Worm (Caenorhabditis elegans) whole organism, L3 larva: ENCODE data around the gene ctbp-1.

Experiments used
- R02D3.7 ChIP-seq: fragments of 150-350 bp; optimal IDR thresholded peaks from 2 replicates; lab custom pipeline; 2014; ENCODE audit warnings: missing biosample characterization, missing genetic modification characterization
- ZK546.5 ChIP-seq: sonication (generic microtip); optimal IDR thresholded peaks from 2 replicates; lab custom pipeline; 2017; ENCODE audit warnings: missing biosample characterization, missing genetic modification characterization
- aly-2 ChIP-seq: fragments of 150-350 bp; optimal IDR thresholded peaks from 2 replicates; lab custom pipeline; 2014; ENCODE audit warnings: missing biosample characterization, missing genetic modification characterization
- ama-1 ChIP-seq: fragments of 150-350 bp; optimal IDR thresholded peaks from 2 replicates; lab custom pipeline; 2018
- ceh-16 ChIP-seq: sonication (generic microtip); optimal IDR thresholded peaks from 2 replicates; lab custom pipeline; 2017; ENCODE audit warnings: missing biosample characterization, missing genetic modification characterization
- ceh-28 ChIP-seq: fragments of 150-350 bp; optimal IDR thresholded peaks from 2 replicates; lab custom pipeline; 2014; ENCODE audit warnings: missing biosample characterization, missing genetic modification reagents, missing genetic modification characterization
- ceh-9 ChIP-seq: sonication (generic microtip); optimal IDR thresholded peaks from 2 replicates; lab custom pipeline; 2018; ENCODE audit warnings: missing biosample characterization, missing genetic modification characterization
- daf-12 ChIP-seq: fragments of 150-350 bp; optimal IDR thresholded peaks from 2 replicates; lab custom pipeline; 2014; ENCODE audit warnings: missing biosample characterization, missing genetic modification reagents, missing genetic modification characterization
- egl-27 ChIP-seq: sonication (generic microtip); optimal IDR thresholded peaks from 4 replicates; lab custom pipeline; 2017; ENCODE audit warnings: missing biosample characterization, missing genetic modification reagents, missing genetic modification characterization
- egl-5 ChIP-seq: fragments of 150-350 bp; optimal IDR thresholded peaks from 2 replicates; lab custom pipeline; 2017; ENCODE audit warnings: missing biosample characterization, missing genetic modification reagents, missing genetic modification characterization, inconsistent platforms
- elt-2 ChIP-seq: sonication (generic microtip); optimal IDR thresholded peaks from 2 replicates; lab custom pipeline; 2016; ENCODE audit warnings: missing genetic modification reagents, mild to moderate bottlenecking, missing genetic modification characterization, missing compliant biosample characterization
- elt-3 ChIP-seq, 3 experiments: fragments of 150-350 bp in 1 of 3; sonication (generic microtip) in 2 of 3; optimal IDR thresholded peaks; 2 replicates in 2 of 3; 4 replicates in 1 of 3; lab custom pipeline; 2014 to 2017; ENCODE audit warnings: missing biosample characterization in 3 of 3, missing genetic modification characterization in 3 of 3
- eor-1 ChIP-seq, 2 experiments: fragments of 150-350 bp; optimal IDR thresholded peaks; 2 replicates each; lab custom pipeline; 2014 to 2018; ENCODE audit warnings: missing biosample characterization in 2 of 2, missing genetic modification characterization in 2 of 2
- fkh-10 ChIP-seq: sonication (generic microtip); optimal IDR thresholded peaks from 2 replicates; lab custom pipeline; 2017; ENCODE audit warnings: missing biosample characterization, missing genetic modification reagents, missing genetic modification characterization
- fkh-2 ChIP-seq: fragments of 150-350 bp; optimal IDR thresholded peaks from 2 replicates; lab custom pipeline; 2014; ENCODE audit warnings: missing biosample characterization, missing genetic modification reagents, missing genetic modification characterization
- fos-1 ChIP-seq: fragments of 150-350 bp; optimal IDR thresholded peaks from 2 replicates; lab custom pipeline; 2014; ENCODE audit warnings: missing biosample characterization, missing genetic modification characterization
- hmg-11 ChIP-seq: sonication (generic microtip); optimal IDR thresholded peaks from 2 replicates; lab custom pipeline; 2016; ENCODE audit warnings: missing genetic modification characterization, missing compliant biosample characterization
- jun-1 ChIP-seq: fragments of 150-350 bp; optimal IDR thresholded peaks from 2 replicates; lab custom pipeline; 2014; ENCODE audit warnings: missing biosample characterization, missing genetic modification reagents, missing genetic modification characterization
- lin-15B ChIP-seq: fragments of 150-350 bp; optimal IDR thresholded peaks from 2 replicates; lab custom pipeline; 2014; ENCODE audit warnings: missing biosample characterization, missing genetic modification characterization
- lin-39 ChIP-seq: fragments of 150-350 bp; optimal IDR thresholded peaks from 2 replicates; lab custom pipeline; 2018; ENCODE audit warnings: missing biosample characterization, missing genetic modification reagents, missing genetic modification characterization
- nfya-1 ChIP-seq: sonication (generic microtip); optimal IDR thresholded peaks from 2 replicates; lab custom pipeline; 2017; ENCODE audit warnings: missing genetic modification characterization, mild to moderate bottlenecking, missing compliant biosample characterization, antibody characterized with exemption, moderate library complexity; ENCODE audit not compliant: insufficient read depth
- nhr-11 ChIP-seq: fragments of 150-350 bp; optimal IDR thresholded peaks from 2 replicates; lab custom pipeline; 2014; ENCODE audit warnings: missing biosample characterization, missing genetic modification characterization
- nhr-237 ChIP-seq: fragments of 150-350 bp; optimal IDR thresholded peaks from 2 replicates; lab custom pipeline; 2014; ENCODE audit warnings: missing biosample characterization, missing genetic modification characterization
- nhr-28 ChIP-seq: fragments of 150-350 bp; optimal IDR thresholded peaks from 2 replicates; lab custom pipeline; 2014; ENCODE audit warnings: missing biosample characterization, missing genetic modification characterization
- nhr-43 ChIP-seq: sonication (generic microtip); optimal IDR thresholded peaks from 2 replicates; lab custom pipeline; 2016; ENCODE audit warnings: mild to moderate bottlenecking, missing genetic modification characterization, missing compliant biosample characterization; ENCODE audit not compliant: poor library complexity, severe bottlenecking
- nhr-67 ChIP-seq: fragments of 150-350 bp; optimal IDR thresholded peaks from 2 replicates; lab custom pipeline; 2014; ENCODE audit warnings: missing biosample characterization, missing genetic modification characterization
- pqm-1 ChIP-seq: fragments of 150-350 bp; optimal IDR thresholded peaks from 2 replicates; lab custom pipeline; 2017; ENCODE audit warnings: missing biosample characterization, missing genetic modification characterization, inconsistent platforms
- sea-2 ChIP-seq: fragments of 150-350 bp; sonication (generic microtip); optimal IDR thresholded peaks from 4 replicates; lab custom pipeline; 2014; ENCODE audit warnings: missing biosample characterization, missing genetic modification reagents, missing genetic modification characterization
- skn-1 ChIP-seq: fragments of 150-350 bp; optimal IDR thresholded peaks from 2 replicates; lab custom pipeline; 2014; ENCODE audit warnings: missing biosample characterization, missing genetic modification characterization
- snpc-4 ChIP-seq: fragments of 150-350 bp; optimal IDR thresholded peaks from 2 replicates; lab custom pipeline; 2014; ENCODE audit warnings: missing biosample characterization, missing genetic modification characterization
- unc-39 ChIP-seq: sonication (generic microtip); optimal IDR thresholded peaks from 4 replicates; lab custom pipeline; 2017; ENCODE audit warnings: missing biosample characterization, missing genetic modification characterization
- unc-62 ChIP-seq: fragments of 150-350 bp; sonication (generic microtip); optimal IDR thresholded peaks from 4 replicates; lab custom pipeline; 2014; ENCODE audit warnings: missing biosample characterization, missing genetic modification reagents, missing genetic modification characterization
- ztf-11 ChIP-seq: fragments of 150-350 bp; optimal IDR thresholded peaks from 2 replicates; lab custom pipeline; 2014; ENCODE audit warnings: missing biosample characterization, missing genetic modification characterization
- ztf-4 ChIP-seq: fragments of 150-350 bp; optimal IDR thresholded peaks from 2 replicates; lab custom pipeline; 2014; ENCODE audit warnings: missing biosample characterization, missing genetic modification characterization

Gene ctbp-1

ce11 chrX:5896001-5896400 lies 33.5 kb downstream of the ctbp-1 start:
- TF ChIP-seq sea-2 (peak; percentile 33), elt-3 (tag; optimal IDR thresholded peaks at IDR 0.05; lab: Kevin White, UChicago) (no peak), fkh-10 (peak; percentile 93), nfya-1 (tag; lab: Kevin White, UChicago) (peak; percentile 11), lin-39 (tag; lab: Kevin White, UChicago) (peak; percentile 35), R02D3.7 (no peak), ZK546.5 (tag; lab: Kevin White, UChicago) (no peak)

ce11 chrX:5897038-5897437 lies 34.5 kb downstream of the ctbp-1 start, which contains the start of gene tbc-16:
TSS of gene tbc-16 (plus strand) at chrX:5897338.
- no peak for TF ChIP-seq R02D3.7
- TF ChIP-seq unc-39 (tag; lab: Kevin White, UChicago), result no peak
- TF ChIP-seq lin-15B (tag; lab: Kevin White, UChicago), result no peak
- no peak for TF ChIP-seq ztf-11 (tag; lab: Kevin White, UChicago)
- no peak for TF ChIP-seq nhr-28 (tag; lab: Kevin White, UChicago)

ce11 chrX:5901499-5901898 lies 39.0 kb downstream of the ctbp-1 start:
- no peak for TF ChIP-seq lin-15B (tag; lab: Kevin White, UChicago)
- TF ChIP-seq unc-62 (GFP tag; lab: Kevin White, UChicago), result no peak
- TF ChIP-seq elt-2 (tag; lab: Kevin White, UChicago), result no peak
- TF ChIP-seq hmg-11 (tag; lab: Kevin White, UChicago), result no peak
- no peak for TF ChIP-seq fos-1 (tag; lab: Kevin White, UChicago)
- no peak for TF ChIP-seq eor-1 (tag; optimal IDR thresholded peaks at IDR 0.05; lab: Kevin White, UChicago)
- TF ChIP-seq aly-2 (tag; lab: Kevin White, UChicago), result no peak
- TF ChIP-seq nhr-43 (tag; lab: Kevin White, UChicago), result no peak
- TF ChIP-seq ztf-11 (tag; lab: Kevin White, UChicago), result no peak
- no peak for TF ChIP-seq egl-5 (tag; lab: Kevin White, UChicago)
- TF ChIP-seq ZK546.5 (tag; lab: Kevin White, UChicago), result no peak
- TF ChIP-seq nhr-11, result no peak
- TF ChIP-seq ceh-9 (tag; lab: Kevin White, UChicago), result no peak
- no peak for TF ChIP-seq snpc-4 (tag; lab: Kevin White, UChicago)
- TF ChIP-seq lin-39 (tag; lab: Kevin White, UChicago), result no peak
- no peak for TF ChIP-seq nhr-67 (tag; lab: Kevin White, UChicago)
- TF ChIP-seq ama-1 (lab: Kevin White, UChicago), result no peak
- no peak for TF ChIP-seq unc-39 (tag; lab: Kevin White, UChicago)
- TF ChIP-seq skn-1 (tag; lab: Kevin White, UChicago), result no peak
- no peak for TF ChIP-seq ceh-16 (tag; lab: Kevin White, UChicago)

- TF ChIP-seq unc-39 (tag; lab: Kevin White, UChicago), result no peak
- TF ChIP-seq fos-1 (tag; lab: Kevin White, UChicago), result no peak
- no peak for TF ChIP-seq jun-1
- TF ChIP-seq nhr-67 (tag; lab: Kevin White, UChicago), result no peak
- no peak for TF ChIP-seq lin-15B (tag; lab: Kevin White, UChicago)
- no peak for TF ChIP-seq nhr-237 (tag; lab: Kevin White, UChicago)
- TF ChIP-seq pqm-1 (tag; lab: Kevin White, UChicago), result no peak
- TF ChIP-seq ceh-28 (tag; lab: Kevin White, UChicago), result no peak
- no peak for TF ChIP-seq ceh-16 (tag; lab: Kevin White, UChicago)
- no peak for TF ChIP-seq elt-3 (tag; optimal IDR thresholded peaks at IDR 0.05; lab: Kevin White, UChicago)
- no peak for TF ChIP-seq ztf-4 (tag; lab: Kevin White, UChicago)
- TF ChIP-seq egl-27 (tag; lab: Kevin White, UChicago), result no peak
- no peak for TF ChIP-seq R02D3.7
- TF ChIP-seq sea-2, result no peak
- no peak for TF ChIP-seq fkh-2 (tag; lab: Kevin White, UChicago)
- TF ChIP-seq daf-12 (tag; lab: Kevin White, UChicago), result no peak
- TF ChIP-seq elt-2 (tag; lab: Kevin White, UChicago), result no peak
Measured at ce11 chrX:5903896-5904295, 41.4 kb downstream of the ctbp-1 start.
